Worm (Caenorhabditis elegans) whole organism, young adult: ENCODE data around the gene F59B1.2.

ENCODE experiments used
- ama-1 ChIP-seq, 3 experiments: fragments of 150-350 bp in 1 of 3; sonication (generic microtip) in 2 of 3; optimal IDR thresholded peaks; 2 replicates each; lab custom pipeline; 2014 to 2018; ENCODE audit warnings: missing biosample characterization in 2 of 3, missing genetic modification characterization in 2 of 3, missing genetic modification reagents in 2 of 3
- hlh-12 ChIP-seq: sonication (generic microtip); optimal IDR thresholded peaks from 2 replicates; lab custom pipeline; 2016; ENCODE audit warnings: missing genetic modification characterization, missing compliant biosample characterization
- let-607 ChIP-seq, 2 experiments: fragments of 200-800 bp in 1 of 2; sonication (Bioruptor generic) in 1 of 2; sonication (generic microtip) in 1 of 2; optimal IDR thresholded peaks; 2 replicates each; lab custom pipeline; 2016 to 2018; ENCODE audit warnings: mild to moderate bottlenecking in 2 of 2, missing compliant biosample characterization in 2 of 2, missing genetic modification characterization in 2 of 2, moderate library complexity in 2 of 2, missing genotype in 1 of 2
- snpc-4 ChIP-seq, 5 experiments: fragments of 150-350 bp in 1 of 5; sonication (generic microtip) in 4 of 5; optimal IDR thresholded peaks; 2 replicates each; lab custom pipeline; 2014 to 2018; ENCODE audit warnings: missing genetic modification characterization in 5 of 5, missing biosample characterization in 3 of 5, antibody characterized with exemption in 2 of 5, mild to moderate bottlenecking in 2 of 5, missing compliant biosample characterization in 2 of 5, missing genotype in 2 of 5, moderate library complexity in 2 of 5, missing genetic modification reagents in 1 of 5

- TF ChIP-seq hlh-12 (tag; lab: Kevin White, UChicago), result no peak
- TF ChIP-seq let-607 (tag; optimal IDR thresholded peaks at IDR 0.05; lab: Kevin White, UChicago), result peak in 1 of 2 experiments; percentile 19
- TF ChIP-seq snpc-4 (GFP tag; optimal IDR thresholded peaks at IDR 0.05; lab: Kevin White, UChicago), result no peak
- TF ChIP-seq snpc-4 (tag; optimal IDR thresholded peaks at IDR 0.05; lab: Kevin White, UChicago), result no peak
- no peak for TF ChIP-seq ama-1 (optimal IDR thresholded peaks at IDR 0.05; lab: Kevin White, UChicago)
- no peak for TF ChIP-seq ama-1 (GFP tag; optimal IDR thresholded peaks at IDR 0.05; lab: Kevin White, UChicago)
These were observed 701 bp upstream of the F59B1.2 start for ce11 chrV:3632249-3633030.
